Worm (Caenorhabditis elegans): ENCODE data around the gene W05E10.1.

DNA sequence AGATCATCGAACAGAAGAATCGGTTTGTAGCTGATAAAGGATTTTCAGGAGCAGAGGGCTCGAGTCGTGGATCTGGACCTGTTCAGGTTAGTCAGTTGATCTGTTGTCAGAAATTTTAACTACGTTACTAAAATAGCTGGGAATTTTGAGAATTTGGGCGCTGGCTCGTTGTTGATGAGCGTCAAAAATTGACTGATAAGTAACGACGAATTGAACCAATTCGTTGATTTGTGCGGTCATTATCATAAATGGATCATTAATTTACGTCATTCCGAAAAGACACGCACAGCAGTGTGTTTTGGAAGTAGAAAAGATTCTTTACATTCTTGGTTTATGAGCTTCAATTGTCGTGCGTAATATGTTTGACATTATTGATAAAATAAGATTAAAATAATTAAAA lies 43.7 kb downstream of the W05E10.1 start:
- no peak for TF ChIP-seq F23B12.7 (tag; optimal IDR thresholded peaks at IDR 0.05; ENCODE audit: insufficient read depth)
- TF ChIP-seq F57C9.4 (tag; optimal IDR thresholded peaks at IDR 0.05), result no peak
- TF ChIP-seq ama-1 (optimal IDR thresholded peaks at IDR 0.05), result no peak
- no peak for TF ChIP-seq ama-1 (GFP tag; optimal IDR thresholded peaks at IDR 0.05)
- no peak for TF ChIP-seq snpc-4 (GFP tag; optimal IDR thresholded peaks at IDR 0.05)
- TF ChIP-seq snpc-4 (tag; optimal IDR thresholded peaks at IDR 0.05), result no peak
- TF ChIP-seq ceh-91 (GFP tag; IDR thresholded peaks at IDR 0.05), result no peak
- TF ChIP-seq Y56A3A.18 (GFP tag; IDR thresholded peaks at IDR 0.05), result no peak
- no peak for TF ChIP-seq F57A8.1 (GFP tag; optimal IDR thresholded peaks at IDR 0.05)
- TF ChIP-seq hrde-1 (tag; optimal IDR thresholded peaks at IDR 0.05; ENCODE audit: borderline replicate concordance), result no peak
- TF ChIP-seq hlh-26 (GFP tag; conservative IDR thresholded peaks at IDR 0.05), result no peak
- no peak for TF ChIP-seq let-607 (tag; optimal IDR thresholded peaks at IDR 0.05)
- TF ChIP-seq ztf-3 (GFP tag; optimal IDR thresholded peaks at IDR 0.05), result no peak
